Worm (Caenorhabditis elegans) whole organism, L4/young adult: Measurements from ENCODE around the gene CD4.11.

ENCODE experiments used
- W03F9.2 ChIP-seq: fragments of 150-350 bp; optimal IDR thresholded peaks from 2 replicates; lab custom pipeline; 2014; ENCODE audit warnings: missing biosample characterization, missing genetic modification characterization
- dao-5 ChIP-seq: sonication (generic microtip); optimal IDR thresholded peaks from 2 replicates; lab custom pipeline; 2016; ENCODE audit warnings: missing genotype, missing genetic modification characterization, moderate library complexity, missing compliant biosample characterization
- him-1 ChIP-seq: sonication (generic microtip); optimal IDR thresholded peaks from 2 replicates; lab custom pipeline; 2016; ENCODE audit warnings: missing genotype, missing genetic modification reagents, missing genetic modification characterization, missing compliant biosample characterization

DNA sequence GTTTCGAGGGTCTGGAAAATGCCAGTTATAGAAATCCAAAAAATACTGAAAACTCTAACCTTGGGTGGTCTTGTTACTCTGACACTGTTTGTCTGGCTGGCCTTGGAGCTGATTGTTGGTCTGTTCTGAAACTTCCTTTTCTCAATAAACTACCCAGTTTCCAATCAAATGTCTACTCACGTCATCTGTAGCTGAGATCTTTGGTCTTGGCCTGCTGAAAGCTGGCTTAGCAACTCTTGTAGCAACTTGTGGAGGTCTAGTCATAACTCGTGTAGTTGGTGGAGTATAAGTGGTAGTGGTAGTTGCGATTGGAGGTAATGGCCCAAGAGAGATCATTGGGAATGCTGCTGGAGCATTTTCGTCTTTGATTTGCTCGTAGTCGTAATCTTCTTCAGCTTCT is 25.3 kb downstream of the CD4.11 start:
- TF ChIP-seq him-1 (tag; lab: Kevin White, UChicago) (no peak), dao-5 (tag; lab: Kevin White, UChicago) (no peak), W03F9.2 (tag; lab: Kevin White, UChicago) (no peak)
